Fruit fly (Drosophila melanogaster) whole organism, adult: Measurements from ENCODE around the gene Peritrophin-15a.

Experiments
- CG11617 ChIP-seq: fragments of 200-800 bp; sonication (Bioruptor generic); optimal IDR thresholded peaks from 2 replicates; lab custom pipeline; 2017; ENCODE audit warnings: mild to moderate bottlenecking, missing biosample characterization, missing genetic modification reagents, missing genetic modification characterization
- CG12768 ChIP-seq: fragments of 200-800 bp; sonication (Bioruptor generic); optimal IDR thresholded peaks from 2 replicates; lab custom pipeline; 2017; ENCODE audit warnings: missing biosample characterization, missing genetic modification characterization, mild to moderate bottlenecking, moderate library complexity, missing genetic modification reagents
- CG14711 ChIP-seq: fragments of 200-800 bp; sonication (Bioruptor generic); optimal IDR thresholded peaks from 2 replicates; lab custom pipeline; 2018; ENCODE audit warnings: missing biosample characterization, mild to moderate bottlenecking, missing genetic modification characterization, moderate library complexity
- CG1620 ChIP-seq: fragments of 200-800 bp; sonication (Bioruptor generic); optimal IDR thresholded peaks from 2 replicates; lab custom pipeline; 2016; ENCODE audit warnings: missing biosample characterization, missing genetic modification characterization
- CG33017 ChIP-seq: fragments of 200-800 bp; sonication (Bioruptor generic); optimal IDR thresholded peaks from 2 replicates; lab custom pipeline; 2018; ENCODE audit warnings: missing biosample characterization, mild to moderate bottlenecking, missing genetic modification characterization, moderate library complexity
- CG5204 ChIP-seq: fragments of 200-800 bp; sonication (Bioruptor generic); optimal IDR thresholded peaks from 2 replicates; lab custom pipeline; 2016; ENCODE audit warnings: missing biosample characterization, missing genetic modification characterization
- CG7045 ChIP-seq: fragments of 200-800 bp; sonication (Bioruptor generic); optimal IDR thresholded peaks from 2 replicates; lab custom pipeline; 2017; ENCODE audit warnings: missing biosample characterization, mild to moderate bottlenecking, missing genetic modification characterization
- CG7101 ChIP-seq: fragments of 200-800 bp; sonication (Bioruptor generic); optimal IDR thresholded peaks from 2 replicates; lab custom pipeline; 2018; ENCODE audit warnings: missing biosample characterization, mild to moderate bottlenecking, missing genetic modification characterization, moderate library complexity
- Clk ChIP-seq: fragments of 200-800 bp; sonication (Bioruptor generic); optimal IDR thresholded peaks from 2 replicates; lab custom pipeline; 2017; ENCODE audit warnings: missing biosample characterization, missing genetic modification characterization
- Crg-1 ChIP-seq: fragments of 200-800 bp; sonication (Bioruptor generic); optimal IDR thresholded peaks from 2 replicates; lab custom pipeline; 2016; ENCODE audit warnings: missing biosample characterization, missing genetic modification characterization
- Hr96 ChIP-seq: fragments of 200-800 bp; sonication (Bioruptor generic); optimal IDR thresholded peaks from 2 replicates; lab custom pipeline; 2016; ENCODE audit warnings: missing biosample characterization, missing genetic modification characterization
- Mnt ChIP-seq: fragments of 200-800 bp; sonication (Bioruptor generic); optimal IDR thresholded peaks from 2 replicates; lab custom pipeline; 2016; ENCODE audit warnings: missing biosample characterization, mild to moderate bottlenecking, missing genetic modification characterization
- bab1 ChIP-seq: fragments of 200-800 bp; sonication (Bioruptor generic); optimal IDR thresholded peaks from 3 replicates; lab custom pipeline; 2019; ENCODE audit warnings: missing biosample characterization, mild to moderate bottlenecking, missing genetic modification characterization, moderate library complexity
- cic ChIP-seq: fragments of 200-800 bp; sonication (Bioruptor generic); optimal IDR thresholded peaks from 2 replicates; lab custom pipeline; 2017; ENCODE audit warnings: missing biosample characterization, mild to moderate bottlenecking, missing genetic modification characterization, moderate library complexity
- cnc ChIP-seq, 2 experiments: fragments of >200 bp; optimal IDR thresholded peaks; 2 replicates each; lab custom pipeline; 2017
- kay ChIP-seq: fragments of 200-800 bp; sonication (Bioruptor generic); peaks from one replicate; lab custom pipeline; 2016; ENCODE audit warnings: missing biosample characterization, missing genetic modification characterization, borderline replicate concordance
- ovo ChIP-seq: fragments of 200-800 bp; sonication (Bioruptor generic); optimal IDR thresholded peaks from 2 replicates; lab custom pipeline; 2016; ENCODE audit warnings: missing biosample characterization, missing genetic modification characterization
- pad ChIP-seq: fragments of 200-800 bp; sonication (Bioruptor generic); optimal IDR thresholded peaks from 3 replicates; lab custom pipeline; 2017; ENCODE audit warnings: missing biosample characterization, missing genetic modification characterization, mild to moderate bottlenecking, moderate library complexity, missing genetic modification reagents
- tj ChIP-seq: fragments of 200-800 bp; sonication (Bioruptor generic); optimal IDR thresholded peaks from 3 replicates; lab custom pipeline; 2017; ENCODE audit warnings: missing biosample characterization, mild to moderate bottlenecking, missing genetic modification characterization, moderate library complexity
- toe ChIP-seq: fragments of 200-800 bp; sonication (Bioruptor generic); optimal IDR thresholded peaks from 2 replicates; lab custom pipeline; 2016; ENCODE audit warnings: missing biosample characterization, missing genetic modification characterization

The Peritrophin-15a gene

dm6 chr2L:8385849-8386248 is 10.0 kb downstream of the Peritrophin-15a start:
- TF ChIP-seq bab1 (GFP tag; lab: Kevin White, UChicago) (no peak), tj (GFP tag; lab: Kevin White, UChicago) (peak; percentile 91), Mnt (no peak), CG11617 (GFP tag; lab: Kevin White, UChicago) (no peak)

DNA sequence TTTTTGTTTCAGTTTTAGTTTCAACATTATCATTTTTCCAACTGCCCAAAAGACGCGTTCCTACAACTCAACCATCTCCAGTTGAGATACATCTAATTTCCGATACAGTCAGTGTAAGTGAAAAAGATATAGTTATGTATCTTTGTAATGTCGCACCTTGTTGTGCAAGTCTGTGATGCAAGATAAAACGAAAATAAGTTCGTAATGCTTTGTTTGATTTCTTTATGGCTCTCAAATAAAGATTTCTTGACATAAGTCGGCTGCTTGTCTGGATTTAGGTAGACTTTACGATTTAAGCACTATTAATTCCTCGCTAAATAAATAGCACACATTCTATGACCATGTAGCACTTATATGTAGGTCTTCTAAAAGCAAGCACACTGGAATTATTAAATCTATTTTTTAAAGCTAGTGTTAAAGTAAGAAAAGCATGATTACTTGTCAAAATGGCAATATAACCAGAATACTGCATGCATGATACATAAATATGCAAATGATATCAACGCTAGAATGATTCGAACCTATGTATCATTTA is 10.8 kb downstream of the Peritrophin-15a start:
- TF ChIP-seq CG14711 (tag; lab: Kevin White, UChicago) (peak; percentile 6), Clk (GFP tag; lab: Kevin White, UChicago) (no peak), cic (peak; percentile 2), CG33017 (tag; lab: Kevin White, UChicago) (no peak), bab1 (GFP tag; lab: Kevin White, UChicago) (no peak), CG1620 (no peak), CG7045 (GFP tag; lab: Kevin White, UChicago) (peak; percentile 62), CG11617 (GFP tag; lab: Kevin White, UChicago) (no peak), Hr96 (no peak), Mnt (no peak), toe (GFP tag; lab: Kevin White, UChicago) (no peak), CG5204 (GFP tag; lab: Kevin White, UChicago) (no peak), tj (GFP tag; lab: Kevin White, UChicago) (no peak), Crg-1 (GFP tag; lab: Kevin White, UChicago) (no peak), pad (GFP tag; lab: Kevin White, UChicago) (no peak), CG7101 (tag; lab: Kevin White, UChicago) (peak; percentile 12), cnc (optimal IDR thresholded peaks at IDR 0.05; lab: Kevin White, UChicago) (no peak), ovo (GFP tag; lab: Kevin White, UChicago) (no peak), CG12768 (GFP tag; lab: Kevin White, UChicago) (no peak), kay (peak; percentile 92)

DNA sequence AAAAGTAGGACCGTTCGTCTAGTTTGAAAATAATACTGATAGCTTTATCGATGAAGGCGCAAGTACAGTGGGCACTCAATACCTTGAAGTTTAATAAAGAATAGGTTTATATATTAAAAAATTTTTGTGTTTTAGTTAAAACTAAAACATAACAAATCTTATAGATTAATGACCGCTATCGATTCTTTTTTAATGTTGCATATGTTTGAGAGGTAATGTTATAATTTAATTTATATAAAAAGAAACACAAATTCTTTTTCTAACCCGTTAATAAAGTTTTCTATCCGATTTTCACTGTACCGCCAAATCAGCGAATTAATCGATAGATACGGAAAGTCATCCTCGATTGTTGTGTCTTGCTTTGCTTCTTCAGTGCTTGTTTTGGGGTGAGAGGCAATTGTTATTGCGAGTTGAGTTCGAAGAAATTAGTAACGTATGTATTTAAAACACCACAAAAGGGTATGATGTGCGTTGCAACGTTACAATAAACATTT is 11.7 kb downstream of the Peritrophin-15a start, which contains the start of the genes Dad1 and CG13384:
Gene Dad1 (minus strand): TSS at position 30 of the 494 bp plus-strand sequence.
Gene CG13384 (plus strand): TSS at position 348 of the 494 bp plus-strand sequence.
- TF ChIP-seq cnc (optimal IDR thresholded peaks at IDR 0.05; lab: Kevin White, UChicago), result no peak
- peak; percentile 78 for TF ChIP-seq ovo (GFP tag; lab: Kevin White, UChicago)
- peak; percentile 94 for TF ChIP-seq CG5204 (GFP tag; lab: Kevin White, UChicago)
- TF ChIP-seq CG33017 (tag; lab: Kevin White, UChicago), result peak; percentile 96
- TF ChIP-seq cic, result peak; percentile 81
- peak; percentile 89 for TF ChIP-seq toe (GFP tag; lab: Kevin White, UChicago)
- TF ChIP-seq kay, result peak; percentile 89
- TF ChIP-seq tj (GFP tag; lab: Kevin White, UChicago), result peak; percentile 88
- peak; percentile 85 for TF ChIP-seq Clk (GFP tag; lab: Kevin White, UChicago)
- TF ChIP-seq CG7045 (GFP tag; lab: Kevin White, UChicago), result peak; percentile 94
- peak; percentile 97 for TF ChIP-seq bab1 (GFP tag; lab: Kevin White, UChicago)
- peak; percentile 96 for TF ChIP-seq CG11617 (GFP tag; lab: Kevin White, UChicago)
- peak; percentile 72 for TF ChIP-seq Mnt
- peak; percentile 88 for TF ChIP-seq Crg-1 (GFP tag; lab: Kevin White, UChicago)
- peak; percentile 98 for TF ChIP-seq CG7101 (tag; lab: Kevin White, UChicago)
- TF ChIP-seq CG12768 (GFP tag; lab: Kevin White, UChicago), result peak; percentile 96
- peak; percentile 79 for TF ChIP-seq Hr96
- peak; percentile 92 for TF ChIP-seq CG14711 (tag; lab: Kevin White, UChicago)
- TF ChIP-seq pad (GFP tag; lab: Kevin White, UChicago), result peak; percentile 83
- peak; percentile 85 for TF ChIP-seq CG1620

DNA sequence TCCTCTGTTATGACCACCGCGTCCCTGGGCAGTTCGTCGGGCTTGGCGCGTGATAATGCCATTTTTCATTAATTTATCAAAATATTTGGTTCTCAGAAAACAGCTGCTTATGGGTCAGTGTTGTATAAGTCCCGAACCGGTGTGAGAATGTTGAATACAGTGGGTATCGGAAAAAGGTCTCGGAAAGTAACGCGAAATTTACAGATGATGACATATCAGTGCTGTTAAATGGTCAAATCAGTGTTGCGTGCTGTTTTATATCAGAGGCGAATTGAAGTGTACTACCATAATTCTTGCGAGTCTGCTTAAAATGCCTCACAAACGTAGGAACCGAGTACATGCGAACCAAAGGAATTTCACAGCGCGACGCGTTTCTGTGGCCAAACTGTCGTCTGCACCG is 13.2 kb downstream of the Peritrophin-15a start, which contains the start of the genes CG13392 and Rcd4:
Gene CG13392 (minus strand): TSS at position 162 of the 400 bp plus-strand sequence.
Gene Rcd4 (plus strand): TSS at position 216 of the 400 bp plus-strand sequence.
- peak; percentile 83 for TF ChIP-seq CG1620
- peak; percentile 77 for TF ChIP-seq CG12768 (GFP tag; lab: Kevin White, UChicago)
- peak; percentile 70 for TF ChIP-seq CG14711 (tag; lab: Kevin White, UChicago)
- peak; percentile 88 for TF ChIP-seq Mnt
- peak; percentile 59 for TF ChIP-seq kay
- TF ChIP-seq Crg-1 (GFP tag; lab: Kevin White, UChicago), result peak; percentile 91
- TF ChIP-seq CG33017 (tag; lab: Kevin White, UChicago), result peak; percentile 72
- peak; percentile 80 for TF ChIP-seq Hr96
- peak; percentile 73 for TF ChIP-seq ovo (GFP tag; lab: Kevin White, UChicago)
- peak; percentile 62 for TF ChIP-seq CG11617 (GFP tag; lab: Kevin White, UChicago)
- peak; percentile 62 for TF ChIP-seq CG5204 (GFP tag; lab: Kevin White, UChicago)
- no peak for TF ChIP-seq cnc (optimal IDR thresholded peaks at IDR 0.05; lab: Kevin White, UChicago)
- peak; percentile 27 for TF ChIP-seq Clk (GFP tag; lab: Kevin White, UChicago)
- peak; percentile 57 for TF ChIP-seq toe (GFP tag; lab: Kevin White, UChicago)
- peak; percentile 80 for TF ChIP-seq pad (GFP tag; lab: Kevin White, UChicago)
- TF ChIP-seq bab1 (GFP tag; lab: Kevin White, UChicago), result peak; percentile 82
- peak; percentile 53 for TF ChIP-seq tj (GFP tag; lab: Kevin White, UChicago)
- TF ChIP-seq CG7101 (tag; lab: Kevin White, UChicago), result peak; percentile 88
- TF ChIP-seq cic, result peak; percentile 63
- TF ChIP-seq CG7045 (GFP tag; lab: Kevin White, UChicago), result peak; percentile 73

dm6 chr2L:8381508-8382036 is 14.3 kb downstream of the Peritrophin-15a start, which contains the start of gene AlaRS:
AlaRS (minus strand) TSS chr2L:8381764.
- peak; percentile 87 for TF ChIP-seq kay
- peak; percentile 71 for TF ChIP-seq bab1 (GFP tag; lab: Kevin White, UChicago)
- TF ChIP-seq CG7045 (GFP tag; lab: Kevin White, UChicago), result peak; percentile 29
- peak; percentile 61 for TF ChIP-seq CG12768 (GFP tag; lab: Kevin White, UChicago)
- TF ChIP-seq ovo (GFP tag; lab: Kevin White, UChicago), result no peak
- TF ChIP-seq tj (GFP tag; lab: Kevin White, UChicago), result peak; percentile 69
- peak; percentile 60 for TF ChIP-seq CG33017 (tag; lab: Kevin White, UChicago)
- TF ChIP-seq Clk (GFP tag; lab: Kevin White, UChicago), result no peak
- TF ChIP-seq CG11617 (GFP tag; lab: Kevin White, UChicago), result peak; percentile 70
- TF ChIP-seq CG7101 (tag; lab: Kevin White, UChicago), result peak; percentile 51
- peak; percentile 34 for TF ChIP-seq toe (GFP tag; lab: Kevin White, UChicago)
- no peak for TF ChIP-seq Hr96
- no peak for TF ChIP-seq pad (GFP tag; lab: Kevin White, UChicago)
- TF ChIP-seq CG14711 (tag; lab: Kevin White, UChicago), result peak; percentile 52
- TF ChIP-seq cnc (optimal IDR thresholded peaks at IDR 0.05; lab: Kevin White, UChicago), result no peak
- TF ChIP-seq CG1620, result peak; percentile 40
- peak; percentile 30 for TF ChIP-seq Crg-1 (GFP tag; lab: Kevin White, UChicago)
- peak; percentile 24 for TF ChIP-seq cic
- TF ChIP-seq Mnt, result peak; percentile 90
- peak; percentile 37 for TF ChIP-seq CG5204 (GFP tag; lab: Kevin White, UChicago)
